Worm (Caenorhabditis elegans): Measurements from ENCODE around the gene fipr-3.

ce11 chrX:14377169-14377568 is 46.0 kb upstream of the fipr-3 start, which contains the start of gene Y60A9A.1:
- TF ChIP-seq klf-2 (GFP tag; conservative IDR thresholded peaks at IDR 0.05) (no peak), ref-1 (GFP tag; conservative IDR thresholded peaks at IDR 0.05) (no peak), ztf-23 (GFP tag; IDR thresholded peaks at IDR 0.05) (no peak)
